Worm (Caenorhabditis elegans): ENCODE measurements around the gene dhs-15.

The dhs-15 gene

ce11 chrV:2759456-2759855 lies 10.2 kb downstream of the dhs-15 start, which contains the start of gene srg-58:
TSS of gene srg-58 (minus strand) at chrV:2759556.
- no peak for TF ChIP-seq ama-1 (optimal IDR thresholded peaks at IDR 0.05)
- no peak for TF ChIP-seq ztf-4 (tag; optimal IDR thresholded peaks at IDR 0.05)
- TF ChIP-seq nhr-237 (tag; optimal IDR thresholded peaks at IDR 0.05), result no peak
- no peak for TF ChIP-seq fos-1 (tag; optimal IDR thresholded peaks at IDR 0.05)
- TF ChIP-seq peb-1 (tag; optimal IDR thresholded peaks at IDR 0.05), result no peak
- no peak for TF ChIP-seq nhr-10 (tag; optimal IDR thresholded peaks at IDR 0.05)
- TF ChIP-seq gmeb-1 (tag; optimal IDR thresholded peaks at IDR 0.05), result no peak
- TF ChIP-seq unc-55 (GFP tag; optimal IDR thresholded peaks at IDR 0.05), result no peak
- TF ChIP-seq lin-39 (tag; optimal IDR thresholded peaks at IDR 0.05), result no peak
- no peak for TF ChIP-seq nhr-21 (tag; optimal IDR thresholded peaks at IDR 0.05)
- no peak for TF ChIP-seq dmd-4 (tag; optimal IDR thresholded peaks at IDR 0.05)
- TF ChIP-seq elt-3 (tag; optimal IDR thresholded peaks at IDR 0.05), result no peak
- TF ChIP-seq Y55F3AM.14 (GFP tag; optimal IDR thresholded peaks at IDR 0.05), result no peak
- no peak for TF ChIP-seq blmp-1 (tag; optimal IDR thresholded peaks at IDR 0.05; ENCODE audit: insufficient read depth)
- TF ChIP-seq nhr-77 (tag; optimal IDR thresholded peaks at IDR 0.05), result no peak
- TF ChIP-seq ztf-11 (tag; optimal IDR thresholded peaks at IDR 0.05), result no peak
- TF ChIP-seq R02D3.7 (tag; optimal IDR thresholded peaks at IDR 0.05), result no peak

- TF ChIP-seq aly-2 (tag; optimal IDR thresholded peaks at IDR 0.05), result no peak
- TF ChIP-seq ztf-4 (tag; optimal IDR thresholded peaks at IDR 0.05), result no peak
- TF ChIP-seq lin-13 (GFP tag; optimal IDR thresholded peaks at IDR 0.05), result no peak
- TF ChIP-seq R02D3.7 (tag; optimal IDR thresholded peaks at IDR 0.05), result no peak
- no peak for TF ChIP-seq sem-4 (tag; optimal IDR thresholded peaks at IDR 0.05)
- no peak for TF ChIP-seq nhr-129 (tag; optimal IDR thresholded peaks at IDR 0.05)
- no peak for TF ChIP-seq sma-3 (GFP tag; optimal IDR thresholded peaks at IDR 0.05)
- TF ChIP-seq lsy-2 (tag; optimal IDR thresholded peaks at IDR 0.05), result no peak
- TF ChIP-seq fos-1 (tag; optimal IDR thresholded peaks at IDR 0.05), result no peak
- TF ChIP-seq egl-27 (tag; optimal IDR thresholded peaks at IDR 0.05), result no peak
- TF ChIP-seq unc-39 (tag; optimal IDR thresholded peaks at IDR 0.05), result no peak
- TF ChIP-seq alr-1 (tag; optimal IDR thresholded peaks at IDR 0.05), result no peak
- no peak for TF ChIP-seq mbf-1 (tag; optimal IDR thresholded peaks at IDR 0.05)
- no peak for TF ChIP-seq C34F6.9 (tag; optimal IDR thresholded peaks at IDR 0.05)
- TF ChIP-seq sma-9 (GFP tag; optimal IDR thresholded peaks at IDR 0.05), result no peak
- no peak for TF ChIP-seq sma-9 (tag; optimal IDR thresholded peaks at IDR 0.05)
- no peak for TF ChIP-seq skn-1 (tag; optimal IDR thresholded peaks at IDR 0.05)
- no peak for TF ChIP-seq nhr-11 (tag; optimal IDR thresholded peaks at IDR 0.05)
- TF ChIP-seq unc-55 (GFP tag; optimal IDR thresholded peaks at IDR 0.05), result no peak
- TF ChIP-seq lin-11 (tag; optimal IDR thresholded peaks at IDR 0.05), result no peak
- TF ChIP-seq dmd-4 (tag; optimal IDR thresholded peaks at IDR 0.05), result no peak
These were observed 11.2 kb downstream of the dhs-15 start for ce11 chrV:2758437-2758836.

- TF ChIP-seq R02D3.7 (tag; optimal IDR thresholded peaks at IDR 0.05), result no peak
- no peak for TF ChIP-seq F13H6.1 (tag; optimal IDR thresholded peaks at IDR 0.05)
- no peak for TF ChIP-seq nhr-237 (tag; optimal IDR thresholded peaks at IDR 0.05)
- TF ChIP-seq sma-9 (GFP tag; optimal IDR thresholded peaks at IDR 0.05), result no peak
- TF ChIP-seq sma-9 (tag; optimal IDR thresholded peaks at IDR 0.05), result no peak
These were observed 12.3 kb downstream of the dhs-15 start, which contains the start of gene srx-28 for ce11 chrV:2757226-2757893. TSS of gene srx-28 (minus strand) at chrV:2757276.

ce11 chrV:2753007-2753406 lies 16.6 kb downstream of the dhs-15 start, which contains the start of gene srx-26:
TSS of gene srx-26 (minus strand) at chrV:2753107.
- TF ChIP-seq nhr-12 (tag; optimal IDR thresholded peaks at IDR 0.05) (no peak), lin-11 (tag; optimal IDR thresholded peaks at IDR 0.05) (no peak), nhr-23 (tag; optimal IDR thresholded peaks at IDR 0.05) (no peak), ztf-4 (tag; optimal IDR thresholded peaks at IDR 0.05) (no peak)

- no peak for TF ChIP-seq skn-1 (tag; optimal IDR thresholded peaks at IDR 0.05)
- no peak for TF ChIP-seq Y55F3AM.14 (GFP tag; optimal IDR thresholded peaks at IDR 0.05)
- no peak for TF ChIP-seq unc-55 (GFP tag; optimal IDR thresholded peaks at IDR 0.05)
- TF ChIP-seq nhr-23 (tag; optimal IDR thresholded peaks at IDR 0.05), result no peak
- TF ChIP-seq ZK546.5 (tag; optimal IDR thresholded peaks at IDR 0.05), result no peak
- TF ChIP-seq elt-1 (tag; optimal IDR thresholded peaks at IDR 0.05), result no peak
- TF ChIP-seq gmeb-1 (tag; optimal IDR thresholded peaks at IDR 0.05), result no peak
- no peak for TF ChIP-seq F13H6.1 (tag; optimal IDR thresholded peaks at IDR 0.05)
- TF ChIP-seq zag-1 (tag; optimal IDR thresholded peaks at IDR 0.05), result no peak
- no peak for TF ChIP-seq ama-1 (optimal IDR thresholded peaks at IDR 0.05)
- TF ChIP-seq fos-1 (tag; optimal IDR thresholded peaks at IDR 0.05), result no peak
- TF ChIP-seq nhr-77 (tag; optimal IDR thresholded peaks at IDR 0.05), result no peak
These were observed 19.6 kb downstream of the dhs-15 start, which contains the start of gene srx-24 for ce11 chrV:2750006-2750405. TSS of gene srx-24 (minus strand) at chrV:2750106.

Measured in whole organism, L2 larva.